Fruit fly (Drosophila melanogaster): Measurements from ENCODE around the gene trp.
A peak's percentile ranks its signal among the peaks of the same experiment; 100 is the strongest.

The trp gene

dm6 chr3R:29920189-29920588 lies at the start of gene trp:
trp (minus strand) TSS chr3R:29920289.
- TF ChIP-seq CG17802 (tag; optimal IDR thresholded peaks at IDR 0.05): no peak

- TF ChIP-seq ci (GFP tag; IDR thresholded peaks at IDR 0.05) (0 out of 3 replicates have a peak, but pooled peaks have one; percentile 14), seq (GFP tag; IDR thresholded peaks at IDR 0.05) (0 out of 2 replicates have a peak, but pooled peaks have one; percentile 8), CG1233 (GFP tag; optimal IDR thresholded peaks at IDR 0.05) (no peak), ranshi (GFP tag; IDR thresholded peaks at IDR 0.05) (0 out of 2 replicates have a peak, but pooled peaks have one; percentile 4), Sox100B (GFP tag; optimal IDR thresholded peaks at IDR 0.05) (no peak), scrt (GFP tag; optimal IDR thresholded peaks at IDR 0.05) (peak; percentile 50), Ets65A (GFP tag) (peak; percentile 47), crc (GFP tag; optimal IDR thresholded peaks at IDR 0.05) (no peak)
These were observed 49.3 kb upstream of the trp start, which contains the start of gene TkR99D for dm6 chr3R:29969347-29969746. TkR99D (minus strand) TSS chr3R:29969447.

- TF ChIP-seq Blimp-1 (GFP tag; optimal IDR thresholded peaks at IDR 0.05) (peak; percentile 73), gt (GFP tag; IDR thresholded peaks at IDR 0.05) (no peak), CG13775 (GFP tag; optimal IDR thresholded peaks at IDR 0.05) (no peak), CG8290 (GFP tag; optimal IDR thresholded peaks at IDR 0.05) (peak; percentile 94), CG8290 (tag; optimal IDR thresholded peaks at IDR 0.05) (peak; percentile 2 to 74), dmrt99B (tag; optimal IDR thresholded peaks at IDR 0.05) (no peak), CG15073 (GFP tag; optimal IDR thresholded peaks at IDR 0.05) (no peak), CG17612 (GFP tag; IDR thresholded peaks at IDR 0.05) (peak; percentile 93)
These were observed 43.0 kb upstream of the trp start for dm6 chr3R:29963102-29963501.

- no peak for TF ChIP-seq seq (GFP tag; IDR thresholded peaks at IDR 0.05)
- 0 out of 2 replicates have a peak, but pooled peaks have one; percentile 31 for TF ChIP-seq CG14014 (GFP tag; IDR thresholded peaks at IDR 0.05)
- no peak for TF ChIP-seq CG3163 (GFP tag; optimal IDR thresholded peaks at IDR 0.05)
- TF ChIP-seq CG13624 (GFP tag; optimal IDR thresholded peaks at IDR 0.05): no peak
- TF ChIP-seq CG8281 (tag; optimal IDR thresholded peaks at IDR 0.05): no peak
- no peak for TF ChIP-seq Meics (GFP tag; optimal IDR thresholded peaks at IDR 0.05)
- TF ChIP-seq CG3281 (GFP tag; optimal IDR thresholded peaks at IDR 0.05): peak; percentile 3
- TF ChIP-seq CG6254 (GFP tag; optimal IDR thresholded peaks at IDR 0.05): no peak
- no peak for TF ChIP-seq CG11398 (GFP tag; optimal IDR thresholded peaks at IDR 0.05)
- TF ChIP-seq CG2120 (GFP tag; optimal IDR thresholded peaks at IDR 0.05): peak; percentile 35
- no peak for TF ChIP-seq CG7357 (GFP tag; IDR thresholded peaks at IDR 0.05)
- TF ChIP-seq CG11456 (GFP tag; IDR thresholded peaks at IDR 0.05): peak; percentile 29; the same call in 1 of the 3 replicates
- TF ChIP-seq slbo (GFP tag; IDR thresholded peaks at IDR 0.05): peak; percentile 48
- no peak for TF ChIP-seq Aef1 (GFP tag; IDR thresholded peaks at IDR 0.05)
- TF ChIP-seq Ada2b (GFP tag; IDR thresholded peaks at IDR 0.05): 0 out of 2 replicates have a peak, but pooled peaks have one; percentile 27
- TF ChIP-seq lab (GFP tag; optimal IDR thresholded peaks at IDR 0.05): peak; percentile 30
- peak; percentile 4 for TF ChIP-seq CG7556 (GFP tag; optimal IDR thresholded peaks at IDR 0.05)
- no peak for TF ChIP-seq nmo (GFP tag; optimal IDR thresholded peaks at IDR 0.05)
- no peak for TF ChIP-seq chinmo (GFP tag; IDR thresholded peaks at IDR 0.05; ENCODE audit: partially characterized antibody)
- TF ChIP-seq Bgb (GFP tag; IDR thresholded peaks at IDR 0.05; ENCODE audit: partially characterized antibody): no peak
- no peak for TF ChIP-seq CG15601 (tag; optimal IDR thresholded peaks at IDR 0.05)
- no peak for TF ChIP-seq CG11560 (tag; IDR thresholded peaks at IDR 0.05)
- TF ChIP-seq CG13123 (GFP tag; optimal IDR thresholded peaks at IDR 0.05): no peak
- no peak for TF ChIP-seq CG5953 (GFP tag; IDR thresholded peaks at IDR 0.05)
- TF ChIP-seq H15 (GFP tag; IDR thresholded peaks at IDR 0.05): no peak
- TF ChIP-seq Hmr (GFP tag; optimal IDR thresholded peaks at IDR 0.05): peak; percentile 1
- peak; percentile 56 for TF ChIP-seq CG18599 (GFP tag; optimal IDR thresholded peaks at IDR 0.05)
- TF ChIP-seq Sry-δ (GFP tag; optimal IDR thresholded peaks at IDR 0.05): no peak
- TF ChIP-seq NFAT (GFP tag; IDR thresholded peaks at IDR 0.05): no peak
- TF ChIP-seq NK7.1 (GFP tag; optimal IDR thresholded peaks at IDR 0.05): no peak
- TF ChIP-seq CG31224 (GFP tag; IDR thresholded peaks at IDR 0.05): 0 out of 2 replicates have a peak, but pooled peaks have one; percentile 15
These were observed 39.2 kb upstream of the trp start for dm6 chr3R:29959329-29959728.
